Worm (Caenorhabditis elegans): ENCODE results near the gene W08E12.6.

ce11 chrIV:3348334-3348733, 49.9 kb downstream of the W08E12.6 start:
- no peak for TF ChIP-seq lin-39 (tag; optimal IDR thresholded peaks at IDR 0.05)
- TF ChIP-seq tbx-2 (tag; optimal IDR thresholded peaks at IDR 0.05) = no peak
- TF ChIP-seq pqm-1 (tag; optimal IDR thresholded peaks at IDR 0.05) = no peak

Measured in whole organism, L3 larva.